Fruit fly (Drosophila melanogaster): ENCODE measurements around the gene RpL7-like.

The RpL7-like gene

DNA sequence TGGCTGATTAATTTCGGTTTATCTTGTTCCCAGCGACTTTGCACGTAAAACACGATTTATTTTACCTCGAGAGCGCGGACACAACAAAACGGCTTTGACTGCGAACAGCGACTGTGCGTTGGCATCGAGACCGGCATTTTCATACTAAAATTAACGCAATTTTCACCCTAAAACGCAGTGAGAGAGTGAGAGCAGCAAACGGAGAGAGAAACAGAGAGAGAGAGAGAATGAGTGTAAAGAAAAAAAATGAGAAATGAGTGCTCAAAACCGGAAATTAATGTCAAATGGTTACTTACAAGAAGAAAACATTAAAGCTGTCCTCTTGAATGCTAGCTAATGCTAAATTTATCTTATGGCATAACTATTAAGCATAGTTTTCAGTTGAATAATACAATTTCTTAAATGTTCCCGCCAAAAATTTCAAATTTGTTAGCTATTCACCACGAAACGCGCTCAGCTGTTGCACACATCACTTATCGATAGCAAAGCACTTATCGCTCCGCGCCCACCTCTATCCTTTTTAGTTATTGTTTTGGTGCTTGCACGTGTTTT is at the start of gene RpL7-like, which contains the start of the genes JhI-21 and CG34164:
Gene RpL7-like, plus strand, starts transcription at position 490 of the 552 bp plus-strand sequence.
Gene JhI-21, minus strand, starts transcription at position 206 of the 552 bp plus-strand sequence.
Gene CG34164, plus strand, starts transcription at position 512 of the 552 bp plus-strand sequence.
- TF ChIP-seq CG17801 (GFP tag; optimal IDR thresholded peaks at IDR 0.05; ENCODE audit: partially characterized antibody): peak; percentile 31

DNA sequence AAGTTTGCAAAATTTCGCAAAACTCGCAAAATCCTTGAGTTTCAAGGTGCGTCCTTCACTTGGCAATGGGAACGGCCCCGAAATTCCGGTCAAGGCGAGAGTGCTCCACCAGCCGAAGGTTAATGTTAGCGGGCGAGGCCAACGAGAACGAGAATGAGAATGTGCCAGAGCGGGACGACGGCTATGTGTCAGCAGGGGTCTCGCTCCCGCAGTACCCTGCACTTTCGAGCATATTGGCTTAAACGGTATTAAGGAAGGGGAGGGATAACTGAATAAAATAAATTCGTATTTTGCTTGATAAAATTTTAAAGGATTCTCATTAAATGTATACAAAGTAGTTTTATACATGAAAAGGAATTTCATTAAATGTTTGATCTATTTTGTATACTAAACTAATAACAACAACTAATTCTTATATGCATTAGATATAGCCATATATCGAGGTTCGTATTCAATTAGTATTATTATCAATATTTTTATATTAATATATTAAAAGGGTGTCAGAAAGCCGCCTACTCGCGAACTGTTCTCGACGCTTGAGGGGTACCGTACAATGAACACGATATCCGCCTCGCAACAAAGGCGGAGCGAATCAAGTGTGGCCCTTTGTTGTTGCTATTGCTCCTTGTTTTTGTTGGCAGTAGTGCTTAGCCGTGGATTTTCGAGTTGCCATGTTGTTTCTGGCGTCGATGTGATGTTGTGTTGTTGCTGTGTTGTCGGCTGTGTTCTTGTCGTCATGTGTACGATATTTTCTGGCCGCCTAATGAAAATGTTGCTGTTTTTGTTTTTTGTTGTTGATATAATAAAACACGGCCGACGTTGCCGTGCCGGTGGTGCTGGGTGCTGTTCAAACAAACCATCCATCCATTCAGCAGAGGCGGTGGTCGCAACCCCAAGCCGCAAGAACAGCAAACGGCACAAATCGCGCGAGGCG is 49.5 kb upstream of the RpL7-like start:
- peak; percentile 90 for TF ChIP-seq CG17801 (GFP tag; optimal IDR thresholded peaks at IDR 0.05; ENCODE audit: partially characterized antibody)

DNA sequence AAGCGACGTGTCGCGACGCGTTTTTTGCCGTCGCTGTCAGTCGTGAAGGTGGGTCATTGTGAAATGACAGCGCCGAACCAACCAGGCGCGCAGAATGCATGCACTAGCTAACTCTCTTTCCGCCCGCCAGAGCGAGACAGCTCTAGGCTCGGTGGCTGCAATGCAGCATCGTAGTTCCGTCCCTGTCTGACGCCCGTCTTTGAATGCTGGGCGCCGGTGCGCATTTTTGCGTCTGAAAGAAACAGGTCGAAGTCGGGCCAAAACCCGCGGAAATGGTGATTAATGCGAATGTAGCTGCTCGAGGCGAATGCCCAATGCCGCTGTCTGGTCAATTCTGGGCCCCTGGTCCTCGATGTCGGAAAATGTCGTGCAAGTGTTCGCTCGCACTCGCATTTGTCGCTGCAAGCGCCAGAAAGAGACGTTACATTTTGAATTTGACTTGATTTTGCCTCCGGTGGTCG is 48.8 kb upstream of the RpL7-like start:
- peak; percentile 87 for TF ChIP-seq CG17801 (GFP tag; optimal IDR thresholded peaks at IDR 0.05; ENCODE audit: partially characterized antibody)

DNA sequence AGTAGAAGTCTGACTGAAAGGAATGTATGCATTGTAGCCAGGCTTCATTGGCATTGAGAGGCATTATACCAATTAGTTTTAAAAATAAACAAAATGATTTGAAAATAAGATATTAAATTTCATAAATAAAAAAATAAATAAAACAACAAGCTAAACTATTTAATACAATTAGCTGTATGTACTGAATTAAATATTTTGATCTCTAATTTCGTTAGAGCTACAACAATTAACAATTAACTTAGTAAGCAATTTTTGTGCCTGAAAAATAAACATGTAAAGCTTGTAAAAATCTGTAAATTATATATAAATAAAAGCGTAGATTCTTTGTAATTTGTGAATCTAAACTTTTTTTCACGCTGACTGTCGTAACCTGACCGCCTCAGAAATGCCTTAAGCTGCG is 48.3 kb upstream of the RpL7-like start, which contains the start of gene Rh5:
Gene Rh5, plus strand, starts transcription at position 301 of the 400 bp plus-strand sequence.
- no peak for TF ChIP-seq CG17801 (GFP tag; optimal IDR thresholded peaks at IDR 0.05; ENCODE audit: partially characterized antibody)

DNA sequence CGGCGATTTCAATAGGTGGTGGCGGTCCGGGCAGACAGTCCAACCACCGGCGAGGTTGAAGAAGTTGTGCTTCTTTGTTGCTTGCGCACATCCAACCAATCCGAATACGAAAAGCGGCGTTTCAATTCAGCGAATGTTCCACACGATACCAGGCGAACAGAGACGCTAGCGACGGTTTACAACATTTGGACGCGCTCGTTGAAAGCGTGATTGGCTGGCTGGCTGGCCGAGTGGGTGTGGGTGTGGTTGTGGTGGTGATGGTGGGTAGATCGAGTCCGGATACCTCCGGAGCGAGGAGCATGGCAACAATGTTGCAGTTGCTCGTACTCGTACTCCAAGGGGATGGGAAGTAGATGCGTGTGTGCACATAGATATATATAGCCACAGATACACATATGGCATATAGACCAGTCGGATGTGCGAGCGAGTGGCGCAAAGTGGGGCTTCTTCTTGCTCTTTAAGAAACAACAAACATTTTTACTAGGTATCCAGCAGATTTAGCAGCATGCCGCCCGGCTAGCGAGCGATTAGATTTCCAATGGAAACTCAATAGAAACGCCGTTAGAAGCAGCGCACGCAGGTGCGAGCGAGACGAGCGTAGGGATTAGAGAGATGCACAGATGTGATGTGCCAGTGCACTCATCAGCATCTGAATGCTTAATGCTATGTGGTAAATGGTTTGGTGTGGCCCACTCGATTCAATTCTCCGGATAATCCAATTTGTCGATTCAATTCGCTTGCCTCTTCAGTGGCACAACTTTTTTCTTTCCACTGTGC is 45.8 kb upstream of the RpL7-like start:
- TF ChIP-seq CG17801 (GFP tag; optimal IDR thresholded peaks at IDR 0.05; ENCODE audit: partially characterized antibody): peak; percentile 70

DNA sequence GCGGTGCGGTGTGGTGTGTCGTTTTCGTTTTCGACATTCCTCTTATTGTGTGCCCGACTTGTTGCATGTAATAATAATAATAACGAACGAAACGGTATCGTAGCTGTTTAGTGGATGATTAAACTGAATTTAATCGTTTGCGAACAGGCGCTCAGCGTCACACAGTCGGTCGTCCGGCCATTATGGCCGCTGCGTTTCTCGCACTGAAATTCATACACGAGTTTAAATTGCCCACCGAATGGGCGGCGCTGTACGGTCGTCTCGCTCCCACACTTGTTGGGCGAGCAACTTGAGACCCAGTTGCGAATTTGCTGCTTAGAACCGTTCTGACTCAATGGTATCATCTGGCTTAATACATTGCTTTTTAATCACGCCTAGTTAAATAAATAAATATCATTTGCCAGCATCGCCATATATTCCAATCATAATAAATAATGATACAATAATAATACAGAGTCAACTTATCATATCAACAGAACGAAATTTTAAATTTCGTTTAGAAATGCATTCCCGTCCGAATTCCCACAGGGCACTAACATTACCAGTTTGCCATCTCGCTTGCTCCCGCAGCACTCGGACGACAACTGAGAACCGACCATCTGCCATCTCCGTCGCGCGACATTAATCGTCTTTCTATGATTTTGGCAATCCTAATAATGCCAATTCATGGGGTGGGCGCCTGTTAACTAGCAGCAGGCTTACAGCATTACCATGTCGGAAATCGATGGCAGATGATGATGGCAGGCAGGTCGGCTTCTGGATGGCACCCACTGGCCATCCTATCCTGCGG is 45.1 kb upstream of the RpL7-like start:
- TF ChIP-seq CG17801 (GFP tag; optimal IDR thresholded peaks at IDR 0.05; ENCODE audit: partially characterized antibody): peak; percentile 91

DNA sequence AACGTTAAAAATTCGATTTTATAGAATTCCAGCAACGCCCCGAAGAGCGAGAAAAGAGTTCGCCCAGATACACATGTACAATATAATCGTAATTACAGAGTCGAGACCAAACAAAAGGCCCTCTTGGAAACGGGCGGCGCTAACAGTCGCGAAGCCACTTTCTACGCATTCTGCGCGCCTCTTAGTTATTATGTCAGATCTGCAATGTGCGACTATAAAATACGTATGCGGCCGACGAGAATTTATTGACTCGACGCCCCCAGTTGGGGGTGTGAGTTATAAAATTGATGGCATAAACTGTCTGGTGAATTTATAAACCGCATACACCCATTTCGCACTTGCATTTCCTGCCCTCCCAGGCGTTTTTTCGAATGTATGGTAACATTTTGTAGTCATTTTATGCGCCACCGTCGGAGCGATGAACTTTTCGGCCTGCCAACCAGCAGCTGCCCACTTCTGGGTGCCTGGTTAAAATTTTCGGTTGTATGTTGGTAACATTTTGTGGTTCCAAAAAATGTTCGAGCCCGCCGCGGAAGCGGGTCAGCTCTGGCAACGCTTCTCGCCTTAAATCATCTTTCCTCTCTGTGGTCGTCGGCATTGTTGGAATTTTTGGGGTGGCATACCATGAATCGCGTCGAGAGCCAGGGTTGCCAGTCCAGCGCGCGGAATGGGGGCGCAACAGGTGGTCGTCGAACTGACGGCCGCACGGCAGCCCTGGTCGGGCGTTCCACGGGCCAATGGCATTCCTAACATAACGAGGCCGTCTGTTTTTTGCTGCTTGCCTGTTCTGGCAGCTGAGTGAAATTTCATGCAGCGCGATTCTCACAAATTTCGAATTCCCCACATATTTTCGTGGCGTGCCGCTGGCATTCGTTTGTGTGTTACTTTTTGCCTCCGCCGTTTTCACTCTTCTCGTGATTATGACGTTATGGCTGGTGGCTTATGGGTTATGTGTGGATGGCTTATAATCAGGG is 44.2 kb upstream of the RpL7-like start:
- no peak for TF ChIP-seq CG17801 (GFP tag; optimal IDR thresholded peaks at IDR 0.05; ENCODE audit: partially characterized antibody)

DNA sequence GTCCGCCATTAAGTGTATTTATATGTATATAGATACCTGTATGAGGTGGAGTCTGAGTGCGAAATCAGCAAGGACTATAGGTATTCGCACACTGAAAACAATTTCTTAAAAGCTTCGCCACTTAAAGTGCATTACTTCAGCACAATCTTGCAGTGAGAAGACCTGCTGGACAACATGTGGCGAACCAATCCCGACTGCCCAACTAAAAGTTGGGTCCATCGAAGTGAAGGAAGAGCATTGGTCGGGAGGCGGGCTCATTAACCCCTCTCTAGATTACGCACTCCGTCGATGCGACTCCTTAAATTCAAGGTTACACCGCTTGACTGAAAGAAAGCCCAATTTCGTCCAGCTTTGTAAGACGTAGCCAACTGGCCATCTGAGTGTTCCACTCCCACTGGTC is 42.9 kb upstream of the RpL7-like start:
- TF ChIP-seq CG17801 (GFP tag; optimal IDR thresholded peaks at IDR 0.05; ENCODE audit: partially characterized antibody): no peak

DNA sequence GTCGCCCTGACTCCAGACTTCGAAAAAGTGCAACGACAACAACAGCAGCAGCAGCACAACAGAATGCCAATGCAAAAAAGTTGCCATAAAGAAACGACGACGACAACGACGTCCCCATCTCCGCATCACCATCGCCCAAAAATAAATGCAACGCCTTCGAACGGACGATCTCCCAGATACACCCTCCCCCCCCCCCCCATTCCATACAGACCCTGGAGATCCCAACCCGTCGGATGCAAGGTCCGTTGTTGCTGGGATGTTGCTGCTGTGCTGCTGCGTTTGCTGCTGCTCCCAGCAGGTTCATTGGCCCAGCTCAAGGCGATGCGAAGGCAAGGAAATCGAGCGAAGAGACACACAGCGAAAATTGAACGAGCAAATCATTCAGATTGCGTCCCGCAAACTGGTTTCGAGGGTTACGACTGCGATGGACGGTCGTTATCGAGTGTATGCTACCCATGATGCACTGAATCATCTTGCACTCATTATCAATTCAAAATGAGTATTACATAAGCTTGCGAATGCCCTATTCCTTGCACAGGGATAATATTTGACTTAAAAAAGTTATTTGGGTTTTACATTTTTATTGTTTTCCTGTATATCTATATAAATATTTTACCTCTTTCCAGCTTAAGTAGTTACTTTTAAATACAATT is 42.3 kb upstream of the RpL7-like start:
- TF ChIP-seq CG17801 (GFP tag; optimal IDR thresholded peaks at IDR 0.05; ENCODE audit: partially characterized antibody): no peak

DNA sequence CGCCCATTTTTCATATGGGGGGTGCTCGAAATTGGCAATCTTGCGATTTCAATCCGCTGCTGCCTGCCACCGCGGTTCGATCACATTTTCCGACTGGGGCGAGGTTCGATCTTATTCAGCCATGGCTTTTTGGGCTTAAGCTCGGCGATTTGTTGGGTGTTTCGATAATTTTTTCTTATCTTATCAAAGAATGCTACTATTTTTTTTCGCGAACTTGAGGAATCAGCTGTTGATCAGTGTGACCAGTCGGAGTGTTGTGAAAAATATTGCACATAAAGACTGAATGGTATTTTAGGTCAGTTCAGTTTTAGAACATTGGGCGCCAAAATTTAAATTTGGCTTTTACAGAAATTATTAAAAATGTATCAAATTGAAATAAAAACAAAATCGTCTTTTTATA is 35.4 kb upstream of the RpL7-like start, which contains the start of gene Wdr81:
Gene Wdr81, minus strand, starts transcription at position 226 of the 400 bp plus-strand sequence.
- TF ChIP-seq CG17801 (GFP tag; optimal IDR thresholded peaks at IDR 0.05; ENCODE audit: partially characterized antibody): no peak

DNA sequence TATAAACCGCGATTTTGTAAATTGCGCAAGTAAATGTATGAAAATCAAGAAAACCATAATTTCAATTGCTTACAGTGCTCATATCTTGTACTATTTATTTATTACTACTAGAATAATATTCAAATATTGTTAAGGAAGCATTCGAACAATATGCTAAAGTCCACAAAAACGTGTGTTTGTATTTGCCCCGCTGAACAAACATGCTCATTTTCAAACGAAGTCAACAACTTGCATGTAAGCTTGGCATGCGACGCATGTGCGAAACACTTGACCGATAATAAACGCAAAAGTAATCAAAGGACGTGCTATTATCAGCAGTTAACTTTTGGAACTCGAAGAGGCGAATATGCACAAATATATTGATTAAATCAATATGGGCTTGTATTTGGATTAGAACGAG is 34.9 kb upstream of the RpL7-like start:
- TF ChIP-seq CG17801 (GFP tag; optimal IDR thresholded peaks at IDR 0.05; ENCODE audit: partially characterized antibody): no peak

DNA sequence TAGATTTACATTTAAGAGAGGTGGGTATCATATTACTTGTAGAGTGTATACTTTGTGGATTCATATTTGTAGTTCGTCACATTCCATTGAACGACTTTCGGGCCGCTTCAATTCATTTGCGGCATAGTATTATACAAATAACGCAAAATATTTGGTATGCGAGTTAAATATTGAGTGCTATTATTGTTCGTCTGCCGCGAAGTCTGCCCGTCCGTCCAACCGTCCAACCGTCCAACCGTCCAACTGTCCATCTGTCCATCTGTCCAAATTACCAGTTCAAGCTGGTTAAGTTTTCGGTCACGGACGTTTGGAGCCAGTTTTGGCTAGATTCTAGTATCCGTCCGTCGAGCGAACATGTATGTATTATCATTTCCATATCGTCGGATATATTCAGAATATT is 32.0 kb upstream of the RpL7-like start:
- TF ChIP-seq CG17801 (GFP tag; optimal IDR thresholded peaks at IDR 0.05; ENCODE audit: partially characterized antibody): no peak

DNA sequence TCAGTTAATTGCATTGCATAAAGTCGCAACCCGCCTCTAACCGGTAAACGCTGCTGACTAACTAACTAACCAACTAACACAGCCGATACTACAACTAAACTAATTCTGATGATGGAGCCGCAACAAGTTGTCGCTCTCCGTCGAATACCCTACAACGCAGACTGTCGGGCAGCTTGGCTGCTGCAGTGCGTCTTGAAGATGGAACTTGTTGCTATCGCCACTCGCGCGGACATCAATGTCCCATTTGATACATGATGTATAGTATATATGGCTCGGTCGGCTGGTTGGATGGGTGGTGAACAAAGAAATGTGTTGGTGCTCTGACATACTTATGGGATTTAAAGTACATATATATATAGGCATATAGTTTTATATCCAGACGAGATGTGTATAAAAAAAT is 30.6 kb upstream of the RpL7-like start:
- no peak for TF ChIP-seq CG17801 (GFP tag; optimal IDR thresholded peaks at IDR 0.05; ENCODE audit: partially characterized antibody)

Measured in ovary, adult (tissue).